Worm (Caenorhabditis elegans) whole organism, young adult: ENCODE measurements around the gene Y39B6A.33.

ENCODE experiments used
- B0261.1 ChIP-seq: sonication (generic microtip); optimal IDR thresholded peaks from 2 replicates; lab custom pipeline; 2016; ENCODE audit warnings: mild to moderate bottlenecking, missing genetic modification characterization, moderate library complexity, missing compliant biosample characterization
- C06A6.2 ChIP-seq: fragments of 200-800 bp; sonication (Bioruptor generic); conservative IDR thresholded peaks from 2 replicates; pipeline ENCODE4 v1.3.6; 2022; ENCODE audit warnings: missing genetic modification characterization, missing compliant biosample characterization
- C17E4.6 ChIP-seq: fragments of 200-800 bp; sonication (Bioruptor generic); IDR thresholded peaks from 2 replicates; pipeline ENCODE4 v1.3.6; 2022; ENCODE audit warnings: missing genetic modification reagents, missing genetic modification characterization, missing compliant biosample characterization
- F33H1.4 ChIP-seq: fragments of 200-800 bp; sonication (Bioruptor generic); IDR thresholded peaks from 2 replicates; pipeline ENCODE4 v1.3.6; 2022; ENCODE audit warnings: missing genetic modification reagents, missing genetic modification characterization, missing compliant biosample characterization
- F57A8.1 ChIP-seq: fragments of 200-800 bp; sonication (Bioruptor generic); optimal IDR thresholded peaks from 2 replicates; lab custom pipeline; 2018; ENCODE audit warnings: mild to moderate bottlenecking, missing genetic modification characterization, moderate library complexity, missing compliant biosample characterization
- K12H6.12 ChIP-seq: fragments of 200-800 bp; sonication (Bioruptor generic); optimal IDR thresholded peaks from 2 replicates; lab custom pipeline; 2018; ENCODE audit warnings: mild to moderate bottlenecking, missing genetic modification characterization, missing compliant biosample characterization
- T07F8.4 ChIP-seq: sonication (generic microtip); optimal IDR thresholded peaks from 2 replicates; lab custom pipeline; 2016; ENCODE audit warnings: mild to moderate bottlenecking, missing genetic modification characterization, moderate library complexity, missing compliant biosample characterization
- T26A5.8 ChIP-seq: sonication (generic microtip); optimal IDR thresholded peaks from 2 replicates; lab custom pipeline; 2016; ENCODE audit warnings: missing genetic modification characterization, missing compliant biosample characterization
- Y53F4B.3 ChIP-seq: fragments of 200-800 bp; sonication (Bioruptor generic); IDR thresholded peaks from 2 replicates; pipeline ENCODE4 v1.3.6; 2022; ENCODE audit warnings: missing genetic modification reagents, missing genetic modification characterization, missing compliant biosample characterization
- Y79H2A.3 ChIP-seq: fragments of 200-800 bp; sonication (Bioruptor generic); conservative IDR thresholded peaks from 2 replicates; pipeline ENCODE4 v1.3.6; 2022; ENCODE audit warnings: missing genetic modification reagents, missing genetic modification characterization, missing compliant biosample characterization
- Y95B8A.8 ChIP-seq: fragments of 200-800 bp; sonication (Bioruptor generic); IDR thresholded peaks from 2 replicates; pipeline ENCODE4 v1.3.6; 2022; ENCODE audit warnings: missing genetic modification reagents, missing genetic modification characterization, missing compliant biosample characterization
- ZK185.1 ChIP-seq: sonication (generic microtip); optimal IDR thresholded peaks from 2 replicates; lab custom pipeline; 2016; ENCODE audit warnings: mild to moderate bottlenecking, missing genetic modification characterization, missing compliant biosample characterization; ENCODE audit not compliant: poor library complexity, severe bottlenecking
- akir-1 ChIP-seq: fragments of 200-800 bp; sonication (Bioruptor generic); optimal IDR thresholded peaks from 2 replicates; lab custom pipeline; 2018; ENCODE audit warnings: mild to moderate bottlenecking, missing genetic modification characterization, moderate library complexity, missing compliant biosample characterization
- atf-7 ChIP-seq: sonication (generic microtip); optimal IDR thresholded peaks from 2 replicates; lab custom pipeline; 2017; ENCODE audit warnings: mild to moderate bottlenecking, missing genetic modification characterization, missing compliant biosample characterization
- athp-1 ChIP-seq: sonication (generic microtip); optimal IDR thresholded peaks from 2 replicates; lab custom pipeline; 2017; ENCODE audit warnings: mild to moderate bottlenecking, missing genetic modification characterization, missing compliant biosample characterization
- attf-6 ChIP-seq: fragments of 200-800 bp; sonication (Bioruptor generic); IDR thresholded peaks from 2 replicates; pipeline ENCODE4 v1.3.6; 2022; ENCODE audit warnings: missing genetic modification reagents, missing genetic modification characterization, missing compliant biosample characterization
- cebp-2 ChIP-seq: fragments of 200-800 bp; sonication (Bioruptor generic); IDR thresholded peaks from 2 replicates; pipeline ENCODE4 v1.3.6; 2022; ENCODE audit warnings: missing genetic modification characterization, missing compliant biosample characterization
- dpff-1 ChIP-seq: sonication (generic microtip); optimal IDR thresholded peaks from 2 replicates; lab custom pipeline; 2017; ENCODE audit warnings: mild to moderate bottlenecking, missing genetic modification characterization, missing compliant biosample characterization
- dpl-1 ChIP-seq: fragments of 150-350 bp; optimal IDR thresholded peaks from 2 replicates; lab custom pipeline; 2014; ENCODE audit warnings: missing biosample characterization, missing genetic modification reagents, missing genetic modification characterization
- efl-1 ChIP-seq: fragments of 150-350 bp; optimal IDR thresholded peaks from 2 replicates; lab custom pipeline; 2014; ENCODE audit warnings: missing biosample characterization, missing genetic modification reagents, missing genetic modification characterization
- hlh-12 ChIP-seq: sonication (generic microtip); optimal IDR thresholded peaks from 2 replicates; lab custom pipeline; 2016; ENCODE audit warnings: missing genetic modification characterization, missing compliant biosample characterization
- hmg-20 ChIP-seq: fragments of 200-800 bp; sonication (Bioruptor generic); IDR thresholded peaks from 2 replicates; pipeline ENCODE4 v1.3.6; 2022; ENCODE audit warnings: missing genetic modification reagents, missing genetic modification characterization, missing compliant biosample characterization
- hrde-1 ChIP-seq: sonication (generic microtip); optimal IDR thresholded peaks from 2 replicates; lab custom pipeline; 2016; ENCODE audit warnings: missing genetic modification characterization, mild to moderate bottlenecking, missing compliant biosample characterization, moderate library complexity, missing genotype, missing genetic modification reagents, borderline replicate concordance
- lag-1 ChIP-seq: fragments of 200-800 bp; sonication (Bioruptor generic); IDR thresholded peaks from 2 replicates; pipeline ENCODE4 v1.3.6; 2022; ENCODE audit warnings: missing genetic modification reagents, missing genetic modification characterization, missing compliant biosample characterization
- lin-40 ChIP-seq: sonication (generic microtip); optimal IDR thresholded peaks from 2 replicates; lab custom pipeline; 2016; ENCODE audit warnings: missing genetic modification characterization, mild to moderate bottlenecking, missing compliant biosample characterization, missing genotype, missing genetic modification reagents
- mcd-1 ChIP-seq: fragments of 200-800 bp; sonication (Bioruptor generic); IDR thresholded peaks from 2 replicates; pipeline ENCODE4 v1.3.6; 2022; ENCODE audit warnings: missing genetic modification reagents, missing genetic modification characterization, missing compliant biosample characterization
- mel-28 ChIP-seq: sonication (generic microtip); optimal IDR thresholded peaks from 2 replicates; lab custom pipeline; 2016; ENCODE audit warnings: borderline replicate concordance, mild to moderate bottlenecking, missing genetic modification characterization, missing compliant biosample characterization
- mxl-1 ChIP-seq: sonication (generic microtip); optimal IDR thresholded peaks from 2 replicates; lab custom pipeline; 2016; ENCODE audit warnings: missing genetic modification characterization, missing compliant biosample characterization
- nfya-1 ChIP-seq: sonication (generic microtip); optimal IDR thresholded peaks from 2 replicates; lab custom pipeline; 2017; ENCODE audit warnings: antibody characterized with exemption, missing compliant biosample characterization, missing genetic modification characterization, borderline replicate concordance; ENCODE audit not compliant: insufficient read depth
- nhr-120 ChIP-seq: fragments of 200-800 bp; sonication (Bioruptor generic); IDR thresholded peaks from 2 replicates; pipeline ENCODE4 v1.3.6; 2022; ENCODE audit warnings: missing genetic modification characterization, missing compliant biosample characterization
- nhr-179 ChIP-seq: sonication (generic microtip); optimal IDR thresholded peaks from 2 replicates; lab custom pipeline; 2016; ENCODE audit warnings: mild to moderate bottlenecking, missing genetic modification characterization, missing compliant biosample characterization
- nhr-80 ChIP-seq: sonication (generic microtip); optimal IDR thresholded peaks from 2 replicates; lab custom pipeline; 2016; ENCODE audit warnings: missing genetic modification characterization, missing compliant biosample characterization
- rpc-1 ChIP-seq, 2 experiments: fragments of 150-350 bp in 1 of 2; sonication (generic microtip) in 1 of 2; optimal IDR thresholded peaks; 2 replicates each; lab custom pipeline; 2014 to 2018; ENCODE audit warnings: missing biosample characterization in 1 of 2, missing genetic modification characterization in 1 of 2, missing genetic modification reagents in 1 of 2, missing genotype in 1 of 2
- sdz-38 ChIP-seq: sonication (generic microtip); optimal IDR thresholded peaks from 2 replicates; lab custom pipeline; 2016; ENCODE audit warnings: missing genotype, missing genetic modification characterization, missing compliant biosample characterization
- snpc-4 ChIP-seq, 5 experiments: fragments of 150-350 bp in 1 of 5; sonication (generic microtip) in 4 of 5; optimal IDR thresholded peaks; 2 replicates each; lab custom pipeline; 2014 to 2018; ENCODE audit warnings: missing genetic modification characterization in 5 of 5, missing biosample characterization in 3 of 5, antibody characterized with exemption in 2 of 5, mild to moderate bottlenecking in 2 of 5, missing compliant biosample characterization in 2 of 5, missing genotype in 2 of 5, moderate library complexity in 2 of 5, missing genetic modification reagents in 1 of 5
- somi-1 ChIP-seq: fragments of 200-800 bp; sonication (Bioruptor generic); optimal IDR thresholded peaks from 2 replicates; lab custom pipeline; 2018; ENCODE audit warnings: mild to moderate bottlenecking, missing genetic modification characterization, missing compliant biosample characterization
- tbx-9 ChIP-seq: sonication (generic microtip); optimal IDR thresholded peaks from 2 replicates; lab custom pipeline; 2016; ENCODE audit warnings: borderline replicate concordance, missing genetic modification characterization, inconsistent platforms, missing compliant biosample characterization
- zfh-2 ChIP-seq: fragments of 200-800 bp; sonication (Bioruptor generic); conservative IDR thresholded peaks from 2 replicates; pipeline ENCODE4 v1.3.6; 2022; ENCODE audit warnings: missing genetic modification reagents, missing genetic modification characterization, missing compliant biosample characterization
- zim-3 ChIP-seq: sonication (generic microtip); optimal IDR thresholded peaks from 2 replicates; lab custom pipeline; 2017; ENCODE audit warnings: mild to moderate bottlenecking, missing genetic modification characterization, moderate library complexity, missing compliant biosample characterization
- ztf-3 ChIP-seq: fragments of 200-800 bp; sonication (Bioruptor generic); optimal IDR thresholded peaks from 2 replicates; lab custom pipeline; 2018; ENCODE audit warnings: mild to moderate bottlenecking, missing genetic modification characterization, missing compliant biosample characterization

Gene Y39B6A.33

ce11 chrV:19001656-19002055, at the start of gene Y39B6A.33:
Y39B6A.33 (plus strand) TSS chrV:19001956.
- TF ChIP-seq akir-1 (GFP tag; lab: Kevin White, UChicago) (no peak), nfya-1 (tag; lab: Kevin White, UChicago) (no peak), zfh-2 (no peak), mel-28 (tag; lab: Kevin White, UChicago) (no peak), Y95B8A.8 (GFP tag; lab: Robert Waterston, UW) (no peak), Y53F4B.3 (no peak), Y79H2A.3 (GFP tag; lab: Robert Waterston, UW) (no peak), C17E4.6 (GFP tag; lab: Robert Waterston, UW) (no peak), nhr-120 (no peak), rpc-1 (optimal IDR thresholded peaks at IDR 0.05; lab: Kevin White, UChicago) (no peak), rpc-1 (tag; optimal IDR thresholded peaks at IDR 0.05; lab: Kevin White, UChicago) (no peak), lin-40 (no peak), T07F8.4 (tag; lab: Kevin White, UChicago) (no peak), hmg-20 (no peak), zim-3 (tag; lab: Kevin White, UChicago) (no peak), cebp-2 (GFP tag; lab: Robert Waterston, UW) (no peak), C06A6.2 (GFP tag; lab: Robert Waterston, UW) (no peak), F33H1.4 (GFP tag; lab: Robert Waterston, UW) (no peak), sdz-38 (tag; lab: Kevin White, UChicago) (no peak), mcd-1 (GFP tag; lab: Robert Waterston, UW) (no peak), somi-1 (GFP tag; lab: Kevin White, UChicago) (no peak)

- no peak for TF ChIP-seq lin-40
- TF ChIP-seq mxl-1 (tag; lab: Kevin White, UChicago) = no peak
- TF ChIP-seq nhr-80 (tag; lab: Kevin White, UChicago) = peak; percentile 39
- TF ChIP-seq atf-7 (tag; lab: Kevin White, UChicago) = no peak
- no peak for TF ChIP-seq tbx-9 (tag; lab: Kevin White, UChicago)
- TF ChIP-seq F57A8.1 = no peak
- no peak for TF ChIP-seq hrde-1 (tag; lab: Kevin White, UChicago)
- no peak for TF ChIP-seq hlh-12
Measured at ce11 chrV:18957267-18957843, 44.4 kb upstream of the Y39B6A.33 start, which contains the start of gene hrg-10. hrg-10 (minus strand) TSS chrV:18957317.

- TF ChIP-seq efl-1 (GFP tag; lab: Kevin White, UChicago) (no peak), B0261.1 (tag; lab: Kevin White, UChicago) (no peak), T26A5.8 (tag; lab: Kevin White, UChicago) (no peak), dpl-1 (no peak), mxl-1 (tag; lab: Kevin White, UChicago) (no peak), athp-1 (tag; lab: Kevin White, UChicago) (no peak), mel-28 (tag; lab: Kevin White, UChicago) (no peak), attf-6 (no peak), lag-1 (GFP tag; lab: Robert Waterston, UW) (no peak), ztf-3 (GFP tag; lab: Kevin White, UChicago) (no peak), K12H6.12 (tag; lab: Kevin White, UChicago) (no peak), snpc-4 (GFP tag; optimal IDR thresholded peaks at IDR 0.05; lab: Kevin White, UChicago) (no peak), snpc-4 (tag; optimal IDR thresholded peaks at IDR 0.05; lab: Kevin White, UChicago) (no peak), nhr-179 (tag; lab: Kevin White, UChicago) (no peak), ZK185.1 (tag; lab: Kevin White, UChicago) (no peak), dpff-1 (no peak)
Measured at ce11 chrV:18960072-18960471, 41.7 kb upstream of the Y39B6A.33 start, which contains the start of gene ztf-20. ztf-20 (minus strand) TSS chrV:18960172.
